Worm (Caenorhabditis elegans): ENCODE data around the gene B0228.6.

ce11 chrII:7708540-7708939 is 46.4 kb downstream of the B0228.6 start, which contains the start of gene B0495.9:
- peak; percentile 77 for TF ChIP-seq T22C8.4 (GFP tag; IDR thresholded peaks at IDR 0.05)
- TF ChIP-seq ztf-23 (GFP tag; IDR thresholded peaks at IDR 0.05): peak; percentile 93
- peak; percentile 91 for TF ChIP-seq tab-1 (GFP tag; IDR thresholded peaks at IDR 0.05)
- TF ChIP-seq flt-1 (GFP tag; IDR thresholded peaks at IDR 0.05): peak; percentile 95
- TF ChIP-seq cog-1 (tag; optimal IDR thresholded peaks at IDR 0.05): peak; percentile 76
- peak; percentile 58; the same call in 1 of the 2 replicates for TF ChIP-seq ref-1 (GFP tag; conservative IDR thresholded peaks at IDR 0.05)
- peak; percentile 97 for TF ChIP-seq med-1 (GFP tag; optimal IDR thresholded peaks at IDR 0.05; ENCODE audit: insufficient read depth)
